Worm (Caenorhabditis elegans) whole organism, L2 larva: ENCODE measurements around the gene mif-2.

Source experiments
- F13H6.1 ChIP-seq: sonication (generic microtip); optimal IDR thresholded peaks from 2 replicates; lab custom pipeline; 2016; ENCODE audit warnings: missing genetic modification characterization, missing compliant biosample characterization
- ama-1 ChIP-seq: fragments of 150-350 bp; optimal IDR thresholded peaks from 2 replicates; lab custom pipeline; 2018; ENCODE audit warnings: inconsistent platforms
- egl-27 ChIP-seq: sonication (generic microtip); optimal IDR thresholded peaks from 3 replicates; lab custom pipeline; 2017; ENCODE audit warnings: missing biosample characterization, missing genetic modification reagents, missing genetic modification characterization
- elt-3 ChIP-seq: sonication (generic microtip); optimal IDR thresholded peaks from 2 replicates; lab custom pipeline; 2017; ENCODE audit warnings: missing biosample characterization, missing genetic modification characterization
- nhr-10 ChIP-seq: sonication (generic microtip); optimal IDR thresholded peaks from 2 replicates; lab custom pipeline; 2017; ENCODE audit warnings: missing biosample characterization, missing genetic modification characterization
- nhr-237 ChIP-seq: fragments of 150-350 bp; optimal IDR thresholded peaks from 2 replicates; lab custom pipeline; 2014; ENCODE audit warnings: missing biosample characterization, missing genetic modification characterization
- snpc-4 ChIP-seq: fragments of 150-350 bp; optimal IDR thresholded peaks from 2 replicates; lab custom pipeline; 2014; ENCODE audit warnings: missing biosample characterization, missing genetic modification characterization
- unc-62 ChIP-seq: fragments of 150-350 bp; optimal IDR thresholded peaks from 2 replicates; lab custom pipeline; 2014; ENCODE audit warnings: missing biosample characterization, missing genetic modification reagents, missing genetic modification characterization

DNA sequence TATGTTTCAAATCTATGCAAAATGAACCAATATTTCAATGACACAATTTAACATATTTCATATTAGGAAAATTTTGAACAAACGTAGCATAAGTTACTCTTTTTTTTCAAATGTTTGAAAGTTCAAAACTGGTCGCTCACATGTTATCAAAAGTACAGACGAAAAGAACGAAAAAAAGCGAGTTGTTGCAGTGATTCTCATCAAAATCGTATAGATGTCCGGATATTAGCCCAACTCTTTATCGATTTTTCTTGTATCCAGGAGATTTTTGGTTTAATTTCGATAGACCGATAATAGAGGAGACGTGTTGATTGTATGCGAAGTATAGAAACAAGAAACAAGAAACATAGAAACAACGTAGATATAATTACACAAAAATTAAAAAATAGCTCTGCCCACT is 37.9 kb downstream of the mif-2 start:
- TF ChIP-seq unc-62 (GFP tag; lab: Kevin White, UChicago) (no peak), snpc-4 (tag; lab: Kevin White, UChicago) (no peak), elt-3 (tag; lab: Kevin White, UChicago) (no peak), nhr-237 (tag; lab: Kevin White, UChicago) (no peak), nhr-10 (tag; lab: Kevin White, UChicago) (no peak), F13H6.1 (tag; lab: Kevin White, UChicago) (no peak), egl-27 (no peak), ama-1 (lab: Kevin White, UChicago) (no peak)
